Worm (Caenorhabditis elegans): ENCODE data around the gene T03E6.9.

DNA sequence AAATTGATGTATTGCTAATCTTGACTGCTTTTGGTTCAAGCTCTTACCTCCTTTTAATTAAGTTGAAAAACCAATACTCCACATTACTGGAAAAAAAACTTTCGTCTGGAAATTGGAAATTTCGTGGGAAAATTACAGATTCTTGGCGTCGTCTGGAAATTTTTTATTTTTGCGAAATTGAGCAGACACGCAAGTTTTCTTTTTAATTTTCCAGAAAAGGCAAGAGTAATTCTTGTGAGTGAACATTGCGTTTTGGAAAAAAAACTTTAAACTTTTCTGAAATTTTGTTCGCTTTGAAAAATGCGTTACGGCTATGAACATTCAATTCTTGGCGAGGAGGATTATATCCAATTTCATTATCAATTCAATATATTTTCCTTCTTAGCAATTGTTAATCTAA is 34.9 kb downstream of the T03E6.9 start, which contains the start of gene sru-45:
- TF ChIP-seq pes-1 (GFP tag; IDR thresholded peaks at IDR 0.05): no peak
- no peak for TF ChIP-seq flt-1 (GFP tag; IDR thresholded peaks at IDR 0.05)
- TF ChIP-seq ama-1 (optimal IDR thresholded peaks at IDR 0.05): no peak
- no peak for TF ChIP-seq ceh-36 (tag; optimal IDR thresholded peaks at IDR 0.05)
